Fruit fly (Drosophila melanogaster) whole organism, embryonic: ENCODE measurements around the gene Crz.

ENCODE experiments used
- CG10147 ChIP-seq: fragments of 200-800 bp; sonication (Bioruptor generic); optimal IDR thresholded peaks from 2 replicates; lab custom pipeline; 2019; ENCODE audit warnings: missing biosample characterization, mild to moderate bottlenecking, missing genetic modification characterization, moderate library complexity
- CG1024 ChIP-seq: fragments of 200-800 bp; sonication (Bioruptor generic); IDR thresholded peaks from 2 replicates; pipeline ENCODE4 v1.3.6; 2022; ENCODE audit warnings: missing biosample characterization, missing genetic modification characterization
- CG12071 ChIP-seq: fragments of 200-800 bp; sonication (Bioruptor generic); optimal IDR thresholded peaks from 3 replicates; lab custom pipeline; 2018; ENCODE audit warnings: missing biosample characterization, mild to moderate bottlenecking, missing genetic modification characterization
- CG12942 ChIP-seq: fragments of 200-800 bp; sonication (Bioruptor generic); optimal IDR thresholded peaks from 3 replicates; lab custom pipeline; 2016; ENCODE audit warnings: missing biosample characterization, missing genetic modification characterization
- CG13287 ChIP-seq: fragments of 200-800 bp; sonication (Bioruptor generic); IDR thresholded peaks from 2 replicates; pipeline ENCODE4 v1.3.6; 2022; ENCODE audit warnings: missing biosample characterization, missing genetic modification characterization; ENCODE audit not compliant: partially characterized antibody
- CG13775 ChIP-seq: fragments of 200-800 bp; sonication (Bioruptor generic); optimal IDR thresholded peaks from 3 replicates; lab custom pipeline; 2017; ENCODE audit warnings: missing biosample characterization, mild to moderate bottlenecking, missing genetic modification characterization
- CG13894 ChIP-seq: fragments of 200-800 bp; sonication (Bioruptor generic); optimal IDR thresholded peaks from 3 replicates; lab custom pipeline; 2018; ENCODE audit warnings: missing biosample characterization, mild to moderate bottlenecking, missing genetic modification characterization, moderate library complexity
- CG15011 ChIP-seq: fragments of 200-800 bp; sonication (Bioruptor generic); optimal IDR thresholded peaks from 3 replicates; lab custom pipeline; 2018; ENCODE audit warnings: missing biosample characterization, mild to moderate bottlenecking, missing genetic modification characterization
- CG15073 ChIP-seq: fragments of 200-800 bp; sonication (Bioruptor generic); optimal IDR thresholded peaks from 2 replicates; lab custom pipeline; 2016; ENCODE audit warnings: missing biosample characterization, missing genetic modification characterization
- CG1647 ChIP-seq: fragments of 200-800 bp; sonication (Bioruptor generic); optimal IDR thresholded peaks from 3 replicates; lab custom pipeline; 2016; ENCODE audit warnings: missing biosample characterization, missing genetic modification characterization
- CG16813 ChIP-seq: fragments of 200-800 bp; sonication (Bioruptor generic); IDR thresholded peaks from 3 replicates; pipeline ENCODE4 v1.3.6; 2022; ENCODE audit warnings: missing biosample characterization, missing genetic modification characterization; ENCODE audit not compliant: partially characterized antibody
- CG30403 ChIP-seq: fragments of 200-800 bp; sonication (Bioruptor generic); optimal IDR thresholded peaks from 3 replicates; lab custom pipeline; 2016; ENCODE audit warnings: missing biosample characterization, missing genetic modification characterization
- CG4617 ChIP-seq: fragments of 200-800 bp; sonication (Bioruptor generic); optimal IDR thresholded peaks from 3 replicates; lab custom pipeline; 2016; ENCODE audit warnings: missing biosample characterization, missing genetic modification characterization, borderline replicate concordance
- CG4820 ChIP-seq: fragments of 200-800 bp; sonication (Bioruptor generic); optimal IDR thresholded peaks from 3 replicates; lab custom pipeline; 2016; ENCODE audit warnings: missing biosample characterization, missing genetic modification characterization
- CG6175 ChIP-seq: fragments of 200-800 bp; sonication (Bioruptor generic); IDR thresholded peaks from 3 replicates; pipeline ENCODE4 v1.3.6; 2022; ENCODE audit warnings: missing biosample characterization, missing genetic modification characterization
- CG8359 ChIP-seq: fragments of 200-800 bp; sonication (Bioruptor generic); optimal IDR thresholded peaks from 2 replicates; lab custom pipeline; 2017; ENCODE audit warnings: missing biosample characterization, mild to moderate bottlenecking, missing genetic modification characterization, borderline replicate concordance
- CG8944 ChIP-seq: fragments of 200-800 bp; sonication (Bioruptor generic); optimal IDR thresholded peaks from 3 replicates; lab custom pipeline; 2016; ENCODE audit warnings: missing biosample characterization, missing genetic modification characterization
- CG9437 ChIP-seq: fragments of 200-800 bp; sonication (Bioruptor generic); optimal IDR thresholded peaks from 2 replicates; lab custom pipeline; 2018; ENCODE audit warnings: missing biosample characterization, mild to moderate bottlenecking, missing genetic modification characterization
- CG9609 ChIP-seq: fragments of 200-800 bp; sonication (Bioruptor generic); optimal IDR thresholded peaks from 3 replicates; lab custom pipeline; 2016; ENCODE audit warnings: missing biosample characterization, missing genetic modification characterization
- CG9797 ChIP-seq: fragments of 200-800 bp; sonication (Bioruptor generic); optimal IDR thresholded peaks from 3 replicates; lab custom pipeline; 2018; ENCODE audit warnings: missing biosample characterization, mild to moderate bottlenecking, missing genetic modification characterization
- D19B ChIP-seq: fragments of 200-800 bp; sonication (Bioruptor generic); optimal IDR thresholded peaks from 2 replicates; lab custom pipeline; 2017; ENCODE audit warnings: missing biosample characterization, mild to moderate bottlenecking, missing genetic modification characterization
- Dp ChIP-seq: fragments of 200-800 bp; sonication (Bioruptor generic); optimal IDR thresholded peaks from 2 replicates; lab custom pipeline; 2018; ENCODE audit warnings: missing biosample characterization, mild to moderate bottlenecking, missing genetic modification characterization, moderate library complexity
- Ets65A ChIP-seq: fragments of 200-800 bp; sonication (Bioruptor generic); peaks from one replicate; lab custom pipeline; 2016; ENCODE audit warnings: missing biosample characterization, missing genetic modification characterization
- H15 ChIP-seq: fragments of 200-800 bp; sonication (Bioruptor generic); IDR thresholded peaks from 3 replicates; pipeline ENCODE4 v1.3.6; 2022; ENCODE audit warnings: missing biosample characterization, missing genetic modification characterization
- Hmx ChIP-seq: fragments of 200-800 bp; sonication (Bioruptor generic); optimal IDR thresholded peaks from 2 replicates; lab custom pipeline; 2016; ENCODE audit warnings: missing biosample characterization, missing genetic modification characterization
- Nf-YC ChIP-seq: fragments of 200-800 bp; optimal IDR thresholded peaks from 3 replicates; lab custom pipeline; 2019; ENCODE audit warnings: missing biosample characterization, mild to moderate bottlenecking, missing genetic modification characterization, moderate library complexity
- Opbp ChIP-seq: fragments of 200-800 bp; sonication (Bioruptor generic); IDR thresholded peaks from 3 replicates; pipeline ENCODE4 v1.3.6; 2022; ENCODE audit warnings: missing biosample characterization, missing genetic modification characterization; ENCODE audit not compliant: partially characterized antibody
- Rfx ChIP-seq: fragments of 200-800 bp; sonication (Bioruptor generic); IDR thresholded peaks from 2 replicates; pipeline ENCODE4 v1.3.6; 2022; ENCODE audit warnings: missing biosample characterization, missing genetic modification characterization
- Spps ChIP-seq: fragments of 200-800 bp; sonication (Bioruptor generic); optimal IDR thresholded peaks from 2 replicates; lab custom pipeline; 2018; ENCODE audit warnings: missing biosample characterization, mild to moderate bottlenecking, missing genetic modification characterization
- Sry-β ChIP-seq: fragments of 200-800 bp; sonication (Bioruptor generic); optimal IDR thresholded peaks from 2 replicates; lab custom pipeline; 2018; ENCODE audit warnings: missing biosample characterization, mild to moderate bottlenecking, missing genetic modification characterization, moderate library complexity
- Ssrp ChIP-seq: fragments of 200-800 bp; sonication (Bioruptor generic); optimal IDR thresholded peaks from 2 replicates; lab custom pipeline; 2018; ENCODE audit warnings: missing biosample characterization, mild to moderate bottlenecking, missing genetic modification characterization, moderate library complexity
- ase ChIP-seq: fragments of 200-800 bp; sonication (Bioruptor generic); IDR thresholded peaks from 3 replicates; pipeline ENCODE4 v1.3.6; 2022; ENCODE audit warnings: missing biosample characterization, missing genetic modification characterization
- ash1 ChIP-seq: fragments of 200-800 bp; sonication (Bioruptor generic); optimal IDR thresholded peaks from 2 replicates; lab custom pipeline; 2018; ENCODE audit warnings: missing biosample characterization, mild to moderate bottlenecking, missing genetic modification characterization
- bbx ChIP-seq: fragments of 200-800 bp; sonication (Bioruptor generic); IDR thresholded peaks from 2 replicates; pipeline ENCODE4 v1.3.6; 2022; ENCODE audit warnings: missing biosample characterization, missing genetic modification characterization; ENCODE audit not compliant: partially characterized antibody
- btn ChIP-seq: fragments of 200-800 bp; sonication (Bioruptor generic); optimal IDR thresholded peaks from 2 replicates; lab custom pipeline; 2016; ENCODE audit warnings: missing biosample characterization, missing genetic modification characterization
- cato ChIP-seq: fragments of 200-800 bp; sonication (Bioruptor generic); optimal IDR thresholded peaks from 2 replicates; lab custom pipeline; 2016; ENCODE audit warnings: missing biosample characterization, missing genetic modification characterization, borderline replicate concordance
- dm ChIP-seq: fragments of 200-800 bp; sonication (Bioruptor generic); optimal IDR thresholded peaks from 3 replicates; lab custom pipeline; 2016; ENCODE audit warnings: missing biosample characterization, missing genetic modification characterization
- dpn ChIP-seq, 2 experiments: fragments of 200-800 bp; sonication (Bioruptor generic); optimal IDR thresholded peaks; 3 replicates each; lab custom pipeline; 2016; ENCODE audit warnings: missing biosample characterization in 2 of 2, missing genetic modification characterization in 2 of 2
- fd96Cb ChIP-seq: fragments of 200-800 bp; sonication (Bioruptor generic); optimal IDR thresholded peaks from 2 replicates; lab custom pipeline; 2018; ENCODE audit warnings: missing biosample characterization, mild to moderate bottlenecking, missing genetic modification characterization, moderate library complexity
- fru ChIP-seq: fragments of >200 bp; optimal IDR thresholded peaks from 2 replicates; lab custom pipeline; 2017
- gce ChIP-seq: fragments of 200-800 bp; sonication (Bioruptor generic); IDR thresholded peaks from 3 replicates; pipeline ENCODE4 v1.3.6; 2022; ENCODE audit warnings: missing biosample characterization, missing genetic modification characterization
- pnt ChIP-seq: fragments of 200-800 bp; sonication (Bioruptor generic); optimal IDR thresholded peaks from 3 replicates; lab custom pipeline; 2016; ENCODE audit warnings: missing biosample characterization, missing genetic modification characterization
- sima ChIP-seq: fragments of 200-800 bp; sonication (Bioruptor generic); optimal IDR thresholded peaks from 2 replicates; lab custom pipeline; 2016; ENCODE audit warnings: missing biosample characterization, missing genetic modification characterization
- sna ChIP-seq: fragments of 200-800 bp; sonication (Bioruptor generic); IDR thresholded peaks from 2 replicates; pipeline ENCODE4 v1.3.6; 2022; ENCODE audit warnings: missing biosample characterization, missing genetic modification characterization; ENCODE audit not compliant: partially characterized antibody
- ssp ChIP-seq: fragments of 200-800 bp; sonication (Bioruptor generic); IDR thresholded peaks from 2 replicates; pipeline ENCODE4 v1.3.6; 2022; ENCODE audit warnings: missing biosample characterization, missing genetic modification characterization
- stwl ChIP-seq: fragments of 200-800 bp; sonication (Bioruptor generic); optimal IDR thresholded peaks from 3 replicates; lab custom pipeline; 2018; ENCODE audit warnings: missing biosample characterization, mild to moderate bottlenecking, missing genetic modification characterization, moderate library complexity
- tio ChIP-seq: fragments of 200-800 bp; sonication (Bioruptor generic); optimal IDR thresholded peaks from 2 replicates; lab custom pipeline; 2017; ENCODE audit warnings: missing biosample characterization, missing genetic modification characterization, inconsistent platforms
- vnd ChIP-seq: fragments of 200-800 bp; sonication (Bioruptor generic); IDR thresholded peaks from 3 replicates; pipeline ENCODE4 v1.3.6; 2022; ENCODE audit warnings: missing biosample characterization, missing genetic modification characterization; ENCODE audit not compliant: partially characterized antibody

Gene Crz

DNA sequence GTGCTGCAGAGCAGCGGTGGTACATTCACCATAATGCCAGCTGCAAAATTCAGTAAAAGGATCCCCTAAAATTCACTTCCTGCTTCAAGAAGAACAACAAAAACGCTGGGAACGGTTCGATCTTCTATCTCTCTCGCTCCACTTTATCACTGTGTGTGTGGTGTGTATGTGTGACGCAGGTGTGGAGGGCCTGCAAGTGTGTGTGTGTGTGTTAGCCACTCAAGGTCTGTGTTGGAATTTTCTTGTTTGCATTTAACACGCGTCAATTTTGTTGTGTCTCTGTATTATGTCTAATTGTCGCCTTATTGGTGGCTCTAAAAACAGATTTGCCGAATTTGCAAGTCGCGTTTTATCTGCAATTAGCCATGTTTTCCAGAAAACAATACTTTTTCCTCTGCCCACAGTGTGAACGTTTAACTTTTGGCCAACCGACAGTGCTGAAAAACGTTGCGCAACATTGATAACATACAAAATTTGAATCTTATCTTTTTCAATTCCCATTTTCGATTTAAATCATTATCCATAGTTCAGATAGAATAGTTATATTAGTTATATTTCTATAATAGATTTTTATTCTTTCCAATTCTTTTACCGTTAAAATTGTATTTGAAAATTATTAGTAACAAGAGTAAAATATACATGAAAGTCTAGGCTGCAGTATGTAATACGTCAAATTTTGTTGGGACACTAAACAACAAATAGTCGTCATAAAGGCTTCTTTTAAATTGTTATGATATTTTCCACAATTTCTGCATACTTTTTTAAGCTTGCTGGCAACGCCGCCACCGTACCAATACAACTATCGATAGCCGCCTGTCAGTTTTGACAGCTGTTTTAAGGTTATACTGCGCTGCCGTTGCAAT, 11.8 kb downstream of the Crz start, which contains the start of the genes Afti and ATPsynE (continued):
- TF ChIP-seq btn (no peak), cato (GFP tag; lab: Kevin White, UChicago) (peak; percentile 8), CG9797 (GFP tag; lab: Kevin White, UChicago) (peak; percentile 34), CG1647 (peak; percentile 58), sima (GFP tag; lab: Kevin White, UChicago) (no peak), CG30403 (GFP tag; lab: Kevin White, UChicago) (peak; percentile 79), gce (GFP tag; lab: Robert Waterston, UW) (0 out of 3 replicates have a peak, but pooled peaks have one; percentile 19), CG13775 (peak; percentile 67), D19B (GFP tag; lab: Kevin White, UChicago) (peak; percentile 48), sna (GFP tag; lab: Robert Waterston, UW) (peak; percentile 29), ssp (GFP tag; lab: Robert Waterston, UW) (peak; percentile 57; the same call in 1 of the 2 replicates), Ets65A (GFP tag; lab: Kevin White, UChicago) (peak; percentile 97), H15 (GFP tag; lab: Robert Waterston, UW) (peak; percentile 50; the same call in 1 of the 3 replicates), pnt (GFP tag; lab: Kevin White, UChicago) (peak; percentile 75), bbx (peak; percentile 66), CG6175 (GFP tag; lab: Robert Waterston, UW) (0 out of 3 replicates have a peak, but pooled peaks have one; percentile 40), Ssrp (tag; lab: Kevin White, UChicago) (peak; percentile 63), Opbp (GFP tag; lab: Robert Waterston, UW) (peak; percentile 67), CG1024 (GFP tag; lab: Robert Waterston, UW) (peak; percentile 47; the same call in 1 of the 2 replicates), CG16813 (GFP tag; lab: Robert Waterston, UW) (peak; percentile 69), stwl (tag; lab: Kevin White, UChicago) (peak; percentile 79), Sry-β (GFP tag; lab: Kevin White, UChicago) (no peak), Dp (peak; percentile 59), ase (GFP tag; lab: Robert Waterston, UW) (peak; percentile 49; the same call in 1 of the 3 replicates), fru (lab: Kevin White, UChicago) (no peak), dpn (GFP tag; optimal IDR thresholded peaks at IDR 0.05; lab: Kevin White, UChicago) (peak; percentile 70 to 75), CG10147 (GFP tag; lab: Kevin White, UChicago) (peak; percentile 41), CG8359 (GFP tag; lab: Kevin White, UChicago) (no peak), Hmx (peak; percentile 16), Rfx (GFP tag; lab: Robert Waterston, UW) (peak; percentile 87), dm (GFP tag; lab: Kevin White, UChicago) (peak; percentile 39), CG12071 (GFP tag; lab: Kevin White, UChicago) (no peak), tio (GFP tag; lab: Kevin White, UChicago) (no peak), ash1 (GFP tag; lab: Kevin White, UChicago) (no peak), Spps (no peak), vnd (GFP tag; lab: Robert Waterston, UW) (peak; percentile 46; the same call in 1 of the 3 replicates), CG9609 (GFP tag; lab: Kevin White, UChicago) (peak; percentile 63), Nf-YC (tag; lab: Kevin White, UChicago) (peak; percentile 46), CG15073 (GFP tag; lab: Kevin White, UChicago) (no peak), CG13894 (tag; lab: Kevin White, UChicago) (peak; percentile 64), CG9437 (GFP tag; lab: Kevin White, UChicago) (peak; percentile 46), CG4820 (GFP tag; lab: Kevin White, UChicago) (peak; percentile 48), CG13287 (GFP tag; lab: Robert Waterston, UW) (peak; percentile 65), fd96Cb (tag; lab: Kevin White, UChicago) (peak; percentile 63), CG8944 (GFP tag; lab: Kevin White, UChicago) (peak; percentile 56), CG4617 (GFP tag; lab: Kevin White, UChicago) (peak; percentile 79), CG12942 (GFP tag; lab: Kevin White, UChicago) (peak; percentile 65), CG15011 (GFP tag; lab: Kevin White, UChicago) (no peak)
